Fruit fly (Drosophila melanogaster) whole organism, pupa: ENCODE data around the gene CG14230.

ENCODE experiments used
- CG10348 ChIP-seq: fragments of 200-800 bp; sonication (Bioruptor generic); IDR thresholded peaks from 2 replicates; pipeline ENCODE4 v1.3.6; 2022; ENCODE audit warnings: missing biosample characterization, missing genetic modification characterization
- CG12605 ChIP-seq: fragments of 200-800 bp; sonication (Bioruptor generic); IDR thresholded peaks from 2 replicates; pipeline ENCODE4 v1.3.6; 2022; ENCODE audit warnings: missing biosample characterization, missing genetic modification characterization
- CG13204 ChIP-seq: fragments of 200-800 bp; sonication (Bioruptor generic); optimal IDR thresholded peaks from 2 replicates; lab custom pipeline; 2018; ENCODE audit warnings: missing biosample characterization, mild to moderate bottlenecking, missing genetic modification characterization, moderate library complexity
- CG14655 ChIP-seq: fragments of 200-800 bp; sonication (Bioruptor generic); optimal IDR thresholded peaks from 3 replicates; lab custom pipeline; 2017; ENCODE audit warnings: mild to moderate bottlenecking, missing biosample characterization, missing genetic modification reagents, missing genetic modification characterization
- CG15710 ChIP-seq: fragments of 200-800 bp; sonication (Bioruptor generic); optimal IDR thresholded peaks from 2 replicates; lab custom pipeline; 2018; ENCODE audit warnings: missing biosample characterization, mild to moderate bottlenecking, missing genetic modification characterization, moderate library complexity
- CG34367 ChIP-seq: fragments of 200-800 bp; sonication (Bioruptor generic); optimal IDR thresholded peaks from 2 replicates; lab custom pipeline; 2018; ENCODE audit warnings: missing biosample characterization, mild to moderate bottlenecking, missing genetic modification characterization
- CG4496 ChIP-seq: fragments of 200-800 bp; sonication (Bioruptor generic); IDR thresholded peaks from 3 replicates; pipeline ENCODE4 v1.3.6; 2022; ENCODE audit warnings: missing biosample characterization, missing genetic modification characterization
- CG8159 ChIP-seq: fragments of 200-800 bp; sonication (Bioruptor generic); optimal IDR thresholded peaks from 3 replicates; lab custom pipeline; 2018; ENCODE audit warnings: missing biosample characterization, mild to moderate bottlenecking, missing genetic modification characterization, moderate library complexity
- EcR ChIP-seq: fragments of 200-800 bp; sonication (Bioruptor generic); optimal IDR thresholded peaks from 3 replicates; lab custom pipeline; 2019; ENCODE audit warnings: missing biosample characterization, missing genetic modification characterization, mild to moderate bottlenecking, moderate library complexity, missing genetic modification reagents
- Ets98B ChIP-seq: fragments of 200-800 bp; sonication (Bioruptor generic); IDR thresholded peaks from 2 replicates; pipeline ENCODE4 v1.3.6; 2022; ENCODE audit warnings: missing biosample characterization, missing genetic modification characterization
- Snoo ChIP-seq: fragments of 200-800 bp; sonication (Bioruptor generic); optimal IDR thresholded peaks from 3 replicates; lab custom pipeline; 2017; ENCODE audit warnings: missing biosample characterization, mild to moderate bottlenecking, missing genetic modification characterization, inconsistent platforms
- fd96Ca ChIP-seq: fragments of 200-800 bp; sonication (Bioruptor generic); IDR thresholded peaks from 3 replicates; pipeline ENCODE4 v1.3.6; 2022; ENCODE audit warnings: missing biosample characterization, missing genetic modification characterization
- gl ChIP-seq: fragments of 200-800 bp; sonication (Bioruptor generic); optimal IDR thresholded peaks from 2 replicates; lab custom pipeline; 2018; ENCODE audit warnings: missing biosample characterization, mild to moderate bottlenecking, missing genetic modification characterization

CG14230 gene

dm6 chrX:19750626-19751149, 46.7 kb downstream of the CG14230 start, which contains the start of gene Abcd3:
Gene Abcd3, plus strand, starts transcription at chrX:19750770.
- TF ChIP-seq CG12605 (GFP tag; lab: Robert Waterston, UW) (no peak), gl (no peak), Ets98B (GFP tag; lab: Robert Waterston, UW) (peak; percentile 8; the same call in 1 of the 2 replicates), Snoo (tag; lab: Kevin White, UChicago) (peak; percentile 7), CG15710 (peak; percentile 9), EcR (GFP tag; lab: Kevin White, UChicago) (peak; percentile 72), CG13204 (GFP tag; lab: Kevin White, UChicago) (peak; percentile 13), CG8159 (tag; lab: Kevin White, UChicago) (peak; percentile 46)

- TF ChIP-seq CG15710 (no peak), EcR (GFP tag; lab: Kevin White, UChicago) (no peak), CG10348 (GFP tag; lab: Robert Waterston, UW) (no peak), fd96Ca (GFP tag; lab: Robert Waterston, UW) (no peak), gl (no peak), CG13204 (GFP tag; lab: Kevin White, UChicago) (no peak)
Observed at dm6 chrX:19752344-19752743, 48.4 kb downstream of the CG14230 start.

DNA sequence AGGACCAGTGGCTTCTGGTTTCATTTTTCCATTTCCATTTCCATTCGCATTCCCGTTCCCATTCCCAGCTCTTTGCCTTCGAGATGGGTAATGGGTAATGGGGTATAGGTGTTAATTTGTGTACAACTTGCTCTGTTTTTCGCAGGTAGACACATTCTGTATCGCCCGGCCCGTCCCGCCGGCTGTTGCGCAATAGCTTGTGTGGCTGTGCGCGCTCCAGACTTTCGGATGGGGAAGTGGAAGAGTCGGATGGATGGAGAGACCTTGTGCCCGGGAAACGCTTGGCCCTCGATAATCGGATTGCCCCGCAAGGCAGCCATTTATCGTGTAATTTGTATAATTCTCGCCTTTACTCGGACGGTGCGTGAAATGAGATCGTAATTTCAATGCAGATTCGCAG, 49.7 kb downstream of the CG14230 start:
- TF ChIP-seq CG8159 (tag; lab: Kevin White, UChicago): no peak
- no peak for TF ChIP-seq gl
- no peak for TF ChIP-seq EcR (GFP tag; lab: Kevin White, UChicago)
- TF ChIP-seq fd96Ca (GFP tag; lab: Robert Waterston, UW): no peak
- no peak for TF ChIP-seq CG34367 (tag; lab: Kevin White, UChicago)

- TF ChIP-seq CG13204 (GFP tag; lab: Kevin White, UChicago) (peak; percentile 35), EcR (GFP tag; lab: Kevin White, UChicago) (peak; percentile 83), CG14655 (GFP tag; lab: Kevin White, UChicago) (no peak)
Observed at dm6 chrX:19754152-19754579, 50.2 kb downstream of the CG14230 start.

DNA sequence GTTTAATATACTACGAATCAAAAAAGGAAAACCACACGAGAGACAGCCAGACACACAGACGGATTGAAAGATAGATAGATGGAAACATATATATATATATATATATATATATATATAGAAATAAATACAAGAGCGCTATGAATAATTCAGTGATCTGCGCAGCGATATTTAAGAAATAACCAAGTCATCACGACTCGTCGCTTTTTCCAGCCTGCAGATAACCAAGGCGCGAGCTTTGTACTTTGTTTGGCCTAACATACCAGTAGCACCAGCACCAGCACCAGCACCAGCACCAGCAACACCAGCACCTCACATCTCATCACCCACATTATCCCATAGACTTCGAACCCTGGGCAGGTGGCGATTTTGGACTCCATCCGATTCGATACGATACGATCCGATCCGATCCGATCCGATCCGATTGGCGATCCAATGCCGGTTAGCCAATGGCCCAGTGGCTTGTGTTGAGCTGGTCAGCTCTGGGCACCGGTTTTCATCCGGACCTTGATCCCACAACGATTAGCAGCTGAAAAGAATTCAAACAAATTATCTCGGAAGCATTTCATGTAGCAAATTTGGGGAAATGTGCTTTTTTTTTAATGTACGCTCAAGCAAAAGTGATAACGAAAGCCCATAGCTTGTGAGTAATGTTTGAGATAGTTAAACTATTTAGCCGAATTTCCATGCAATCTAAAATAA, 50.9 kb downstream of the CG14230 start:
- TF ChIP-seq CG4496 (GFP tag; lab: Robert Waterston, UW) (0 out of 3 replicates have a peak, but pooled peaks have one; percentile 22), CG10348 (GFP tag; lab: Robert Waterston, UW) (no peak)
